Worm (Caenorhabditis elegans): ENCODE data around the gene M03F8.1.
A peak's percentile ranks its signal among the peaks of the same experiment; 100 is the strongest.

The M03F8.1 gene

DNA sequence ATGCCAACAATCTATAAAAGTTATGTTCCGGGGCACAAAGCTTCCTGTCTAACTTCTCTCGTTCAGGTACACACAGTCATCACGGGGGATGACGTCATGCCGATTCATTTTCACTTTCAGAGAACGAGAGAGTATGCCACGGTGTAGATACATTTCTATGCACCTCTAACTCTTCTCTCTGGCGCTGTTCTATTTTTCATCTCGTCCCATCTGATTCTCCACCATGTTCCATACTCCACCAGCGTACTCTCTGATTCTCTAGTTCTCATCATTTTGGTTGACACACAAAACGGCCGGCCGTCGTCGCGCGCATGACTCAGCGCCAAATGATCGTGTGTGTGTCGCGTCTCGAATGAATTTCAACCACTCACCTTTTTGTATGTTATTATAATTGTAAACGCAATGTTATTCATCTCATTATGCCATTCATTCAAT lies 49.2 kb downstream of the M03F8.1 start (continued):
- TF ChIP-seq R02D3.7 (tag; optimal IDR thresholded peaks at IDR 0.05): peak; percentile 41
- peak; percentile 61 for TF ChIP-seq snpc-4 (tag; optimal IDR thresholded peaks at IDR 0.05)
- peak; percentile 94 for TF ChIP-seq ceh-28 (tag; optimal IDR thresholded peaks at IDR 0.05)
- TF ChIP-seq skn-1 (tag; optimal IDR thresholded peaks at IDR 0.05): peak; percentile 91
- TF ChIP-seq elt-3 (tag; optimal IDR thresholded peaks at IDR 0.05): peak in 1 of 3 experiments; percentile 82
- no peak for TF ChIP-seq nhr-67 (tag; optimal IDR thresholded peaks at IDR 0.05)
- TF ChIP-seq mdl-1 (tag; optimal IDR thresholded peaks at IDR 0.05): peak; percentile 85
- no peak for TF ChIP-seq mml-1 (tag; optimal IDR thresholded peaks at IDR 0.05)
- TF ChIP-seq tbx-2 (tag; optimal IDR thresholded peaks at IDR 0.05): peak; percentile 89
- TF ChIP-seq nhr-23 (tag; optimal IDR thresholded peaks at IDR 0.05): peak; percentile 97
- peak; percentile 87 for TF ChIP-seq nhr-11 (tag; optimal IDR thresholded peaks at IDR 0.05)
- no peak for TF ChIP-seq daf-12 (tag; optimal IDR thresholded peaks at IDR 0.05)
- peak; percentile 21 for TF ChIP-seq unc-39 (tag; optimal IDR thresholded peaks at IDR 0.05)
- TF ChIP-seq hmg-11 (tag; optimal IDR thresholded peaks at IDR 0.05): peak; percentile 97
- no peak for TF ChIP-seq aly-2 (tag; optimal IDR thresholded peaks at IDR 0.05)
- peak; percentile 93 for TF ChIP-seq lin-39 (tag; optimal IDR thresholded peaks at IDR 0.05)
- TF ChIP-seq egl-5 (tag; optimal IDR thresholded peaks at IDR 0.05): peak; percentile 73
- no peak for TF ChIP-seq ZK546.5 (tag; optimal IDR thresholded peaks at IDR 0.05)
- peak; percentile 99 for TF ChIP-seq jun-1 (tag; optimal IDR thresholded peaks at IDR 0.05)
- TF ChIP-seq nfya-1 (tag; optimal IDR thresholded peaks at IDR 0.05; ENCODE audit: insufficient read depth): peak; percentile 91
- peak; percentile 72 for TF ChIP-seq unc-62 (GFP tag; optimal IDR thresholded peaks at IDR 0.05)
- TF ChIP-seq nhr-77 (tag; optimal IDR thresholded peaks at IDR 0.05): peak; percentile 80
- no peak for TF ChIP-seq zag-1 (tag; optimal IDR thresholded peaks at IDR 0.05)
- TF ChIP-seq ztf-11 (tag; optimal IDR thresholded peaks at IDR 0.05): no peak
- TF ChIP-seq fkh-10 (GFP tag; optimal IDR thresholded peaks at IDR 0.05): no peak
- TF ChIP-seq lin-15B (tag; optimal IDR thresholded peaks at IDR 0.05): peak; percentile 56

- TF ChIP-seq lsy-12 (tag; optimal IDR thresholded peaks at IDR 0.05): no peak
- TF ChIP-seq fos-1 (tag; optimal IDR thresholded peaks at IDR 0.05): no peak
- no peak for TF ChIP-seq skn-1 (tag; optimal IDR thresholded peaks at IDR 0.05)
- no peak for TF ChIP-seq ceh-28 (tag; optimal IDR thresholded peaks at IDR 0.05)
- TF ChIP-seq unc-39 (tag; optimal IDR thresholded peaks at IDR 0.05): no peak
- no peak for TF ChIP-seq egl-5 (tag; optimal IDR thresholded peaks at IDR 0.05)
- no peak for TF ChIP-seq nhr-67 (tag; optimal IDR thresholded peaks at IDR 0.05)
- TF ChIP-seq snpc-4 (tag; optimal IDR thresholded peaks at IDR 0.05): no peak
- no peak for TF ChIP-seq nfya-1 (tag; optimal IDR thresholded peaks at IDR 0.05; ENCODE audit: insufficient read depth)
- TF ChIP-seq fkh-10 (GFP tag; optimal IDR thresholded peaks at IDR 0.05): no peak
- TF ChIP-seq nhr-12 (tag; optimal IDR thresholded peaks at IDR 0.05): no peak
- TF ChIP-seq ama-1 (optimal IDR thresholded peaks at IDR 0.05): no peak
- no peak for TF ChIP-seq ztf-4 (tag; optimal IDR thresholded peaks at IDR 0.05)
- no peak for TF ChIP-seq nhr-76 (tag; optimal IDR thresholded peaks at IDR 0.05)
- TF ChIP-seq aly-2 (tag; optimal IDR thresholded peaks at IDR 0.05): no peak
- no peak for TF ChIP-seq eor-1 (tag; optimal IDR thresholded peaks at IDR 0.05)
- no peak for TF ChIP-seq tbx-2 (tag; optimal IDR thresholded peaks at IDR 0.05)
Observed at ce11 chrV:6003301-6003700, 52.1 kb downstream of the M03F8.1 start, which contains the start of gene fos-1. TSS of gene fos-1 (plus strand) at chrV:6003601.

Data from whole organism, L3 larva.